Fruit fly (Drosophila melanogaster) whole organism, adult: ENCODE measurements around the gene CG10863.

ENCODE experiments used
- CG11617 ChIP-seq: fragments of 200-800 bp; sonication (Bioruptor generic); optimal IDR thresholded peaks from 2 replicates; lab custom pipeline; 2017; ENCODE audit warnings: mild to moderate bottlenecking, missing biosample characterization, missing genetic modification reagents, missing genetic modification characterization
- CG14711 ChIP-seq: fragments of 200-800 bp; sonication (Bioruptor generic); optimal IDR thresholded peaks from 2 replicates; lab custom pipeline; 2018; ENCODE audit warnings: missing biosample characterization, mild to moderate bottlenecking, missing genetic modification characterization, moderate library complexity
- CG1620 ChIP-seq: fragments of 200-800 bp; sonication (Bioruptor generic); optimal IDR thresholded peaks from 2 replicates; lab custom pipeline; 2016; ENCODE audit warnings: missing biosample characterization, missing genetic modification characterization
- CG33017 ChIP-seq: fragments of 200-800 bp; sonication (Bioruptor generic); optimal IDR thresholded peaks from 2 replicates; lab custom pipeline; 2018; ENCODE audit warnings: missing biosample characterization, mild to moderate bottlenecking, missing genetic modification characterization, moderate library complexity
- CG7045 ChIP-seq: fragments of 200-800 bp; sonication (Bioruptor generic); optimal IDR thresholded peaks from 2 replicates; lab custom pipeline; 2017; ENCODE audit warnings: missing biosample characterization, mild to moderate bottlenecking, missing genetic modification characterization
- Crg-1 ChIP-seq: fragments of 200-800 bp; sonication (Bioruptor generic); optimal IDR thresholded peaks from 2 replicates; lab custom pipeline; 2016; ENCODE audit warnings: missing biosample characterization, missing genetic modification characterization
- cnc ChIP-seq, 2 experiments: fragments of >200 bp; optimal IDR thresholded peaks; 2 replicates each; lab custom pipeline; 2017
- kay ChIP-seq: fragments of 200-800 bp; sonication (Bioruptor generic); peaks from one replicate; lab custom pipeline; 2016; ENCODE audit warnings: missing biosample characterization, missing genetic modification characterization, borderline replicate concordance
- ovo ChIP-seq: fragments of 200-800 bp; sonication (Bioruptor generic); optimal IDR thresholded peaks from 2 replicates; lab custom pipeline; 2016; ENCODE audit warnings: missing biosample characterization, missing genetic modification characterization

DNA sequence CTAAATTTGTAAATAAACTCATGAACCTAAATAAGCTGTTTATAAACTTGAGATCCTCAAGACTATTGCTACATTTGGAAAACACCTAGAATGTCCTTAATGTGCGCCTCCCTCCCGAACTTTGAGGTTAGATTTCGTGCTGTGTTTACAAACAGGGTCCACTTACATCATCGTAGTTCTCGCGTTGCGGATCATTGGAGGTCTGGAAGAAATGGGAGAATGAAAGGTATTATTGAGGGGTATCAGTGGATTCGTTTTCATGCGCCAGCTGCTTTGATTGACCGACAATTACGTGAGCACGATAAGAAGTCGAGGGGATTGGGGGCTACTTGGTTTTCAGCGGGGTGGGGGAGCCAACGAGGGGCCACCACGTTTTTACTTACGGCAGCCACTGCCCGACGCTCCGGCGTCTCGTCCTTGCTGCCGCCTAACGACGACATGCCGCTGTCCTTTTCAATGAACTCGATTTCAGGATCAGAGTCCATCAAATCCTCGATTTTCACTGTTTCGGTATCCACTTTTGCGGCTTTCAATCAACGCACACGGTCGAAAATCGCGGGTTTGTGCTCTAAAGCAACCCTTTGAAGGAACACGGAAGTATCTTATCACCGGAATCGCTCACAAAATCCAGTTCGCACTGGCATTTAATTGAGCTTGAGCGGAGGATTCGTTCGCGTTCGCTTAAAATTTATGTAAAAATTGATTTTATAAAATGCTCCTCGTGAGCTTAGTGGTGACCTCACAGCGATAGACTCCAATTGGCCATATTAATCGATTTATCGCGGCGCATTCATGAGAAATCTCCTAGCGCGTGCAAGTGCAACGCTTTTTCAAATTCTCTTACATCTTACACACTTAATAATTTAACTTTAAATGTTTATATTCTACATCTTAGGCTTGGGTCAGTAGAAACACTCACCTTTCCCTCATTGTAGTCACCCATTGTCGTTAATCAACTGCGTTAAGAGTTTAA, 33.1 kb downstream of the CG10863 start:
- TF ChIP-seq kay (GFP tag; lab: Kevin White, UChicago) (no peak), CG1620 (GFP tag; lab: Kevin White, UChicago) (no peak), CG11617 (GFP tag; lab: Kevin White, UChicago) (no peak), CG7045 (GFP tag; lab: Kevin White, UChicago) (no peak), CG33017 (tag; lab: Kevin White, UChicago) (no peak), cnc (optimal IDR thresholded peaks at IDR 0.05; lab: Kevin White, UChicago) (no peak), CG14711 (tag; lab: Kevin White, UChicago) (no peak), Crg-1 (GFP tag; lab: Kevin White, UChicago) (no peak), ovo (GFP tag; lab: Kevin White, UChicago) (no peak)
